Worm (Caenorhabditis elegans) whole organism, young adult: ENCODE results near the gene tub-1.

Experiments used
- D2030.7 ChIP-seq: fragments of 200-800 bp; sonication (Bioruptor generic); IDR thresholded peaks from 2 replicates; pipeline ENCODE4 v1.3.6; 2022; ENCODE audit warnings: missing genetic modification reagents, missing genetic modification characterization, missing compliant biosample characterization
- F22D6.2 ChIP-seq: sonication (generic microtip); optimal IDR thresholded peaks from 2 replicates; lab custom pipeline; 2016; ENCODE audit warnings: mild to moderate bottlenecking, missing genetic modification characterization, missing compliant biosample characterization
- F33H1.4 ChIP-seq: fragments of 200-800 bp; sonication (Bioruptor generic); IDR thresholded peaks from 2 replicates; pipeline ENCODE4 v1.3.6; 2022; ENCODE audit warnings: missing genetic modification reagents, missing genetic modification characterization, missing compliant biosample characterization
- F37B4.10 ChIP-seq: fragments of 200-800 bp; sonication (Bioruptor generic); IDR thresholded peaks from 2 replicates; pipeline ENCODE4 v1.3.6; 2022; ENCODE audit warnings: missing genetic modification characterization, missing compliant biosample characterization
- F39B2.1 ChIP-seq: fragments of 200-800 bp; sonication (Bioruptor generic); IDR thresholded peaks from 2 replicates; pipeline ENCODE4 v1.3.6; 2022; ENCODE audit warnings: missing genetic modification reagents, missing genetic modification characterization, missing compliant biosample characterization
- F49E8.2 ChIP-seq: sonication (generic microtip); optimal IDR thresholded peaks from 3 replicates; lab custom pipeline; 2017; ENCODE audit warnings: missing genetic modification characterization, mild to moderate bottlenecking, missing compliant biosample characterization, antibody characterized with exemption, moderate library complexity; ENCODE audit not compliant: insufficient read depth
- F52B5.7 ChIP-seq: sonication (generic microtip); optimal IDR thresholded peaks from 2 replicates; lab custom pipeline; 2016; ENCODE audit warnings: mild to moderate bottlenecking, missing genetic modification characterization, missing compliant biosample characterization
- F55B11.4 ChIP-seq: sonication (generic microtip); optimal IDR thresholded peaks from 2 replicates; lab custom pipeline; 2016; ENCODE audit warnings: missing compliant biosample characterization, missing genetic modification characterization, borderline replicate concordance; ENCODE audit not compliant: insufficient read depth
- K11D2.4 ChIP-seq: fragments of 200-800 bp; sonication (Bioruptor generic); IDR thresholded peaks from 2 replicates; pipeline ENCODE4 v1.3.6; 2022; ENCODE audit warnings: missing genetic modification reagents, missing genetic modification characterization, missing compliant biosample characterization
- Y53G8AR.9 ChIP-seq: fragments of 200-800 bp; sonication (Bioruptor generic); conservative IDR thresholded peaks from 2 replicates; pipeline ENCODE4 v1.3.6; 2022; ENCODE audit warnings: missing genetic modification reagents, missing genetic modification characterization, missing compliant biosample characterization
- Y95B8A.8 ChIP-seq: fragments of 200-800 bp; sonication (Bioruptor generic); IDR thresholded peaks from 2 replicates; pipeline ENCODE4 v1.3.6; 2022; ENCODE audit warnings: missing genetic modification reagents, missing genetic modification characterization, missing compliant biosample characterization
- ZK185.1 ChIP-seq: sonication (generic microtip); optimal IDR thresholded peaks from 2 replicates; lab custom pipeline; 2016; ENCODE audit warnings: mild to moderate bottlenecking, missing genetic modification characterization, missing compliant biosample characterization; ENCODE audit not compliant: poor library complexity, severe bottlenecking
- ama-1 ChIP-seq, 3 experiments: fragments of 150-350 bp in 1 of 3; sonication (generic microtip) in 2 of 3; optimal IDR thresholded peaks; 2 replicates each; lab custom pipeline; 2014 to 2018; ENCODE audit warnings: missing biosample characterization in 2 of 3, missing genetic modification characterization in 2 of 3, missing genetic modification reagents in 2 of 3
- aptf-2 ChIP-seq: fragments of 200-800 bp; sonication (Bioruptor generic); conservative IDR thresholded peaks from 2 replicates; pipeline ENCODE4 v1.3.6; 2022; ENCODE audit warnings: missing genetic modification reagents, missing genetic modification characterization, missing compliant biosample characterization
- athp-1 ChIP-seq: sonication (generic microtip); optimal IDR thresholded peaks from 2 replicates; lab custom pipeline; 2017; ENCODE audit warnings: mild to moderate bottlenecking, missing genetic modification characterization, missing compliant biosample characterization
- attf-6 ChIP-seq: fragments of 200-800 bp; sonication (Bioruptor generic); IDR thresholded peaks from 2 replicates; pipeline ENCODE4 v1.3.6; 2022; ENCODE audit warnings: missing genetic modification reagents, missing genetic modification characterization, missing compliant biosample characterization
- ceh-27 ChIP-seq: fragments of 200-800 bp; sonication (Bioruptor generic); optimal IDR thresholded peaks from 2 replicates; lab custom pipeline; 2018; ENCODE audit warnings: mild to moderate bottlenecking, missing genetic modification characterization, moderate library complexity, missing compliant biosample characterization
- ceh-79 ChIP-seq: sonication (generic microtip); optimal IDR thresholded peaks from 2 replicates; lab custom pipeline; 2017; ENCODE audit warnings: mild to moderate bottlenecking, missing genetic modification characterization, missing compliant biosample characterization
- dpl-1 ChIP-seq: fragments of 150-350 bp; optimal IDR thresholded peaks from 2 replicates; lab custom pipeline; 2014; ENCODE audit warnings: missing biosample characterization, missing genetic modification reagents, missing genetic modification characterization
- efl-1 ChIP-seq: fragments of 150-350 bp; optimal IDR thresholded peaks from 2 replicates; lab custom pipeline; 2014; ENCODE audit warnings: missing biosample characterization, missing genetic modification reagents, missing genetic modification characterization
- ekl-4 ChIP-seq: fragments of 200-800 bp; sonication (Bioruptor generic); IDR thresholded peaks from 2 replicates; pipeline ENCODE4 v1.3.6; 2022; ENCODE audit warnings: missing genetic modification reagents, missing genetic modification characterization, missing compliant biosample characterization
- hlh-26 ChIP-seq: fragments of 200-800 bp; sonication (Bioruptor generic); conservative IDR thresholded peaks from 2 replicates; pipeline ENCODE4 v1.3.6; 2022; ENCODE audit warnings: missing genetic modification reagents, missing genetic modification characterization, missing compliant biosample characterization
- hrde-1 ChIP-seq: sonication (generic microtip); optimal IDR thresholded peaks from 2 replicates; lab custom pipeline; 2016; ENCODE audit warnings: missing genetic modification characterization, mild to moderate bottlenecking, missing compliant biosample characterization, moderate library complexity, missing genotype, missing genetic modification reagents, borderline replicate concordance
- hsf-1 ChIP-seq: fragments of 200-800 bp; sonication (Bioruptor generic); IDR thresholded peaks from 2 replicates; pipeline ENCODE4 v1.3.6; 2022; ENCODE audit warnings: missing genetic modification reagents, missing genetic modification characterization, missing compliant biosample characterization
- lin-26 ChIP-seq: fragments of 200-800 bp; sonication (Bioruptor generic); IDR thresholded peaks from 2 replicates; pipeline ENCODE4 v1.3.6; 2022; ENCODE audit warnings: missing genetic modification reagents, missing genetic modification characterization, missing compliant biosample characterization
- lin-40 ChIP-seq: sonication (generic microtip); optimal IDR thresholded peaks from 2 replicates; lab custom pipeline; 2016; ENCODE audit warnings: missing genetic modification characterization, mild to moderate bottlenecking, missing compliant biosample characterization, missing genotype, missing genetic modification reagents
- lsy-27 ChIP-seq: sonication (generic microtip); optimal IDR thresholded peaks from 2 replicates; lab custom pipeline; 2017; ENCODE audit warnings: missing genetic modification characterization, mild to moderate bottlenecking, missing compliant biosample characterization, antibody characterized with exemption, missing genotype, borderline replicate concordance; ENCODE audit not compliant: insufficient read depth
- madf-10 ChIP-seq: sonication (generic microtip); optimal IDR thresholded peaks from 2 replicates; lab custom pipeline; 2016; ENCODE audit warnings: mild to moderate bottlenecking, missing genetic modification characterization, missing compliant biosample characterization
- madf-3 ChIP-seq: fragments of 200-800 bp; sonication (Bioruptor generic); IDR thresholded peaks from 2 replicates; pipeline ENCODE4 v1.3.6; 2022; ENCODE audit warnings: missing genetic modification reagents, missing genetic modification characterization, missing compliant biosample characterization
- madf-6 ChIP-seq: fragments of 200-800 bp; sonication (Bioruptor generic); IDR thresholded peaks from 2 replicates; pipeline ENCODE4 v1.3.6; 2022; ENCODE audit warnings: missing genetic modification reagents, missing genetic modification characterization, missing compliant biosample characterization
- mes-4 ChIP-seq: sonication (generic microtip); optimal IDR thresholded peaks from 2 replicates; lab custom pipeline; 2016; ENCODE audit warnings: missing genotype, missing genetic modification characterization, missing compliant biosample characterization
- mxl-1 ChIP-seq: sonication (generic microtip); optimal IDR thresholded peaks from 2 replicates; lab custom pipeline; 2016; ENCODE audit warnings: missing genetic modification characterization, missing compliant biosample characterization
- rec-8 ChIP-seq, 2 experiments: sonication (generic microtip); optimal IDR thresholded peaks; 2 replicates each; lab custom pipeline; 2016; ENCODE audit warnings: mild to moderate bottlenecking in 2 of 2, missing genetic modification characterization in 2 of 2, missing genetic modification reagents in 2 of 2, missing genotype in 2 of 2, missing biosample characterization in 1 of 2, missing compliant biosample characterization in 1 of 2, moderate library complexity in 1 of 2
- repo-1 ChIP-seq: sonication (generic microtip); optimal IDR thresholded peaks from 2 replicates; lab custom pipeline; 2017; ENCODE audit warnings: mild to moderate bottlenecking, missing genetic modification characterization, missing compliant biosample characterization
- sdz-38 ChIP-seq: sonication (generic microtip); optimal IDR thresholded peaks from 2 replicates; lab custom pipeline; 2016; ENCODE audit warnings: missing genotype, missing genetic modification characterization, missing compliant biosample characterization
- snpc-1.3 ChIP-seq: sonication (generic microtip); optimal IDR thresholded peaks from 2 replicates; lab custom pipeline; 2017; ENCODE audit warnings: missing genetic modification characterization, mild to moderate bottlenecking, missing compliant biosample characterization, antibody characterized with exemption, moderate library complexity, missing genotype, missing genetic modification reagents; ENCODE audit not compliant: insufficient read depth
- snpc-4 ChIP-seq, 5 experiments: fragments of 150-350 bp in 1 of 5; sonication (generic microtip) in 4 of 5; optimal IDR thresholded peaks; 2 replicates each; lab custom pipeline; 2014 to 2018; ENCODE audit warnings: missing genetic modification characterization in 5 of 5, missing biosample characterization in 3 of 5, antibody characterized with exemption in 2 of 5, mild to moderate bottlenecking in 2 of 5, missing compliant biosample characterization in 2 of 5, missing genotype in 2 of 5, moderate library complexity in 2 of 5, missing genetic modification reagents in 1 of 5
- tbp1 ChIP-seq: fragments of 200-800 bp; sonication (Bioruptor generic); optimal IDR thresholded peaks from 2 replicates; lab custom pipeline; 2018; ENCODE audit warnings: mild to moderate bottlenecking, missing genetic modification characterization, missing compliant biosample characterization
- tlf-1 ChIP-seq: fragments of 200-800 bp; sonication (Bioruptor generic); optimal IDR thresholded peaks from 2 replicates; lab custom pipeline; 2018; ENCODE audit warnings: mild to moderate bottlenecking, missing genetic modification characterization, missing compliant biosample characterization
- zfh-2 ChIP-seq: fragments of 200-800 bp; sonication (Bioruptor generic); conservative IDR thresholded peaks from 2 replicates; pipeline ENCODE4 v1.3.6; 2022; ENCODE audit warnings: missing genetic modification reagents, missing genetic modification characterization, missing compliant biosample characterization
- ztf-18 ChIP-seq: sonication (generic microtip); optimal IDR thresholded peaks from 2 replicates; lab custom pipeline; 2016; ENCODE audit warnings: missing genotype, mild to moderate bottlenecking, missing genetic modification characterization, missing compliant biosample characterization
- ztf-22 ChIP-seq: fragments of 200-800 bp; sonication (Bioruptor generic); optimal IDR thresholded peaks from 2 replicates; lab custom pipeline; 2018; ENCODE audit warnings: mild to moderate bottlenecking, missing genetic modification characterization, moderate library complexity, missing compliant biosample characterization
- ztf-25 ChIP-seq: fragments of 200-800 bp; sonication (Bioruptor generic); IDR thresholded peaks from 2 replicates; pipeline ENCODE4 v1.3.6; 2022; ENCODE audit warnings: missing genetic modification reagents, missing genetic modification characterization, missing compliant biosample characterization

tub-1 gene

DNA sequence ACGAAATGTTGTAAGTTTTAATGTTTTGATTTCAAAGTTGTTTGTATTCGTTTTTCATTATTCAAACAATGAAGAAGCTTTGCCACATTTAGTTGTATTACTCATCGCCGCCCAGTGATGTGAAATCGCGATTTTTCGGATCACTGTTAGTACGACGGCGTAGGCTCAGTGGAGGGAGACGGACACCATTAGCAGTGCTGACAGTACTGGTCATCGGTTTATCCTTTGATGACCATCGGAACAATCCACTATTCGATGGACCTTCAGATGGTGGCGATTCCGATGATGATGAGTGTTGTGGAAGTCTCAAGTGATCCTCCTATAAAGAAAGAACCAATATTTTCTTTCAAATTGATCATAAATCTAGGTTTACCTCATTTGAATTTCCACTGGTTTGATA lies 30.8 kb upstream of the tub-1 start:
- TF ChIP-seq Y53G8AR.9 (peak; percentile 78), lin-26 (GFP tag; lab: Robert Waterston, UW) (0 out of 2 replicates have a peak, but pooled peaks have one; percentile 29), ekl-4 (0 out of 2 replicates have a peak, but pooled peaks have one; percentile 15), mxl-1 (tag; lab: Kevin White, UChicago) (no peak), mes-4 (tag; lab: Kevin White, UChicago) (peak; percentile 21), tlf-1 (GFP tag; lab: Kevin White, UChicago) (peak; percentile 50), sdz-38 (tag; lab: Kevin White, UChicago) (no peak), Y95B8A.8 (no peak), madf-6 (GFP tag; lab: Robert Waterston, UW) (peak; percentile 60), snpc-4 (GFP tag; optimal IDR thresholded peaks at IDR 0.05; lab: Kevin White, UChicago) (no peak), snpc-4 (tag; optimal IDR thresholded peaks at IDR 0.05; lab: Kevin White, UChicago) (peak in 1 of 4 experiments; percentile 1), ama-1 (optimal IDR thresholded peaks at IDR 0.05; lab: Kevin White, UChicago) (no peak), ama-1 (GFP tag; optimal IDR thresholded peaks at IDR 0.05; lab: Kevin White, UChicago) (peak in 1 of 2 experiments; percentile 33), attf-6 (GFP tag; lab: Robert Waterston, UW) (0 out of 2 replicates have a peak, but pooled peaks have one; percentile 10), athp-1 (peak; percentile 74), ZK185.1 (tag; lab: Kevin White, UChicago) (peak; percentile 9), F49E8.2 (tag; lab: Kevin White, UChicago) (peak; percentile 21), lsy-27 (tag; lab: Kevin White, UChicago) (no peak)

- TF ChIP-seq repo-1 (tag; lab: Kevin White, UChicago) (peak; percentile 84), zfh-2 (no peak), madf-3 (GFP tag; lab: Robert Waterston, UW) (peak; percentile 83; the same call in 1 of the 2 replicates), ceh-79 (tag; lab: Kevin White, UChicago) (no peak), D2030.7 (peak; percentile 64; the same call in 1 of the 2 replicates), ztf-25 (GFP tag; lab: Robert Waterston, UW) (no peak), madf-10 (tag; lab: Kevin White, UChicago) (peak; percentile 86), tbp1 (GFP tag; lab: Kevin White, UChicago) (peak; percentile 72), rec-8 (tag; optimal IDR thresholded peaks at IDR 0.05; lab: Kevin White, UChicago) (no peak), snpc-1.3 (tag; lab: Kevin White, UChicago) (peak; percentile 62), efl-1 (GFP tag; lab: Kevin White, UChicago) (peak; percentile 81), K11D2.4 (peak; percentile 94), F52B5.7 (tag; lab: Kevin White, UChicago) (no peak), F33H1.4 (GFP tag; lab: Robert Waterston, UW) (peak; percentile 100), F55B11.4 (tag; lab: Kevin White, UChicago) (no peak), hlh-26 (GFP tag; lab: Robert Waterston, UW) (no peak), ZK185.1 (tag; lab: Kevin White, UChicago) (peak; percentile 96), F39B2.1 (GFP tag; lab: Robert Waterston, UW) (no peak), attf-6 (GFP tag; lab: Robert Waterston, UW) (0 out of 2 replicates have a peak, but pooled peaks have one; percentile 33), F37B4.10 (GFP tag; lab: Robert Waterston, UW) (no peak), aptf-2 (GFP tag; lab: Robert Waterston, UW) (no peak), ceh-27 (GFP tag; lab: Kevin White, UChicago) (peak; percentile 84), ztf-22 (GFP tag; lab: Kevin White, UChicago) (no peak), hsf-1 (GFP tag; lab: Robert Waterston, UW) (peak; percentile 90), hrde-1 (tag; lab: Kevin White, UChicago) (peak; percentile 17), lin-40 (peak; percentile 96), ztf-18 (tag; lab: Kevin White, UChicago) (peak; percentile 77), Y95B8A.8 (peak; percentile 74; the same call in 1 of the 2 replicates), F22D6.2 (tag; lab: Kevin White, UChicago) (peak; percentile 60), dpl-1 (GFP tag; lab: Kevin White, UChicago) (peak; percentile 53), snpc-4 (GFP tag; optimal IDR thresholded peaks at IDR 0.05; lab: Kevin White, UChicago) (peak; percentile 57), snpc-4 (tag; optimal IDR thresholded peaks at IDR 0.05; lab: Kevin White, UChicago) (peak; percentile 75 to 83 (median 76))
These were observed 28.3 kb upstream of the tub-1 start, which contains the start of the genes mig-5 and cct-1 for ce11 chrII:8185016-8185493. Gene mig-5, minus strand, starts transcription at chrII:8185023. Gene cct-1, plus strand, starts transcription at chrII:8185443.
